Fruit fly (Drosophila melanogaster) whole organism, larva: ENCODE data around the gene CCT3.

Experiments used
- noc ChIP-seq: fragments of 200-800 bp; sonication (Bioruptor generic); optimal IDR thresholded peaks from 3 replicates; lab custom pipeline; 2019; ENCODE audit warnings: missing biosample characterization, mild to moderate bottlenecking, missing genetic modification characterization, moderate library complexity

The CCT3 gene

DNA sequence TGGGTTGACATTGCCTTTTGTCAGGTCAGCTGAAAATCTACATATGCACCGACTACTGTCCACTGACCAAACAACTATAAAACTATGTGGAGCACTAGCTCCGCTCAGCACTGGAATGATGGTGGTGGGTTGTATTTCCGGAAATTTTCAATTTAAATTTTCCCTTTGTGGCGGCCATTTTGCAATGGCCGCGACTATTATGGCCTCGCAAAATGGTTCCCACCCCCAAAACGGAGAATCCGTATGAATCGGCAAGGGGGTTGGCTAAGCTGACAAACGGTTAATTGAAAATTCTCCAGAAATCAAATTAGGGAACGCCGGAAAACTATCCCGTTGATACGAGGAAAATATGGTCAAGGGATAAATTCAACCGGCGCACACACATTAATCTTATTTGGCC lies 35.5 kb downstream of the CCT3 start:
- no peak for TF ChIP-seq noc
